Fruit fly (Drosophila melanogaster): Measurements from ENCODE around the gene CG15358.

The CG15358 gene

DNA sequence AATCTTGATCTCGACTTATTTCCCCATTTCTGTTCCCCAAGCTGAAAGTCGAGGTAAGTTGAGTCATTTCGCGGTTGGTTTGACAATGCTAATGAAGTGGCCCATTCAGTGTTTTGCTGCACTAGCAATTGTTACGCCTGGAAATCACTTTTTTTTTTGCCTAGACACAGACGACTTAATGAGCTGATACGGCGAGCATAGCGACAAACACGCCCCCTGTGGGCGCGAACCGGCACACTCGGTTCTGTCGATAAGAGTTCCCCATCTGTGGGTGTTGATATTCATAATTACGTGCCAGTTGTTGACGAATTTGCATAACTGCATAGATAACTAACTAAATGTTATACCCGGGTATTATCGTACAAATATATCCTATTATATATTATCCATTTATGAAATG is 19.2 kb upstream of the CG15358 start:
- TF ChIP-seq tj (GFP tag; optimal IDR thresholded peaks at IDR 0.05) = peak; percentile 2
- TF ChIP-seq ovo (GFP tag; optimal IDR thresholded peaks at IDR 0.05) = no peak

DNA sequence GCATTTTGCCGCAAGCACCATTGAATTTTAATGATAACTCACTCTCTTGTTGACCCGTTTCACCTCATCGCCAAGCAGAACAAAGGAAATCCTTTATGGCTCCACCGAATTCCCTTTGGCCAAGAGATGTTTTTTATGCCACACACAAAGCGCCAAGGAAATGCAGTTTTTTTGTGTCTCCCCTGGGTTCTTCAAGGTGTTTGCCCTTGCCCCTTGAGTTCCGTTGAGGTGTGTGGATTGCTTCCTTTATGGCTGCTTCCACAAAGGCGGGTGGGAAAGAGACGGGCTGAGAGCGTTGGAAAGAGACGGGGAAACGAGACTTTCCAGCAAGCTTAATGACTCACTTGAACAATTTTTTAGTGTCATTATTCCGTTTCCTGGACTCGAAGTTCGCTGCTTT is 18.3 kb upstream of the CG15358 start:
- TF ChIP-seq CG1620 (GFP tag; optimal IDR thresholded peaks at IDR 0.05) = no peak
- no peak for TF ChIP-seq CG7045 (GFP tag; optimal IDR thresholded peaks at IDR 0.05)

dm6 chr2L:1887729-1888128 is 4.7 kb upstream of the CG15358 start:
- no peak for TF ChIP-seq CG11617 (GFP tag; optimal IDR thresholded peaks at IDR 0.05)

DNA sequence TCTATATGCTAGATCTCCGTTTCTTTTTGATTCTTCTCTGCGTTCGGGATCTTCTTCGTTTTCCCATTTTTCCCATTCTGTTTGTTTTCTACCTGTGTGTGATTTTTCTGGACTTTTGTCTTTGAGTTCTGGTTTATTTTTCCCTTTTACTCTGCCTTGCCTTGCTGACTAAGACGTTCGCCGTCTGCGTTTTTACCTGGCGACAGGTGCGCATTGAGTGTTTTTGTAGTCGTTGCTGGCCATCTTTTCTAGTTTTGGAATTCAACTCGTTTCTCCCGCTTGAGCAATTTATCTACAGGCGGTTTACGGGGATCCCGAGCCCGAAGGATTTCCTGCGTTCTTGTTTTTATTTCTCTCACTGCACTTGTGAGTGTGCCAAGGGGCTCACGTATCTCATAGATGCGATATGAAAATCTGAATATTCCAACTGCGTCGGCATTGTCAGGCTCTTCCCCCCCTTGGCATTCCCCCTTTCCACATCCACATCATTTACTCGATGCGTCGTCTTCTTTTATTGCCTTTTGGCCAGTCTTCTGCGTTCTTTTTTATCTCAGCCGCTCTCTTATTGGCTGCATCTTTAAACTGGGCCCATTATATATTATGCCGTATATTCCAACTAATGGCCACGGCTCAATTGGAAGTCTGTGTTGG is 3.6 kb upstream of the CG15358 start:
- TF ChIP-seq bab1 (GFP tag; optimal IDR thresholded peaks at IDR 0.05) = no peak
- TF ChIP-seq CG1620 (GFP tag; optimal IDR thresholded peaks at IDR 0.05) = no peak
- peak; percentile 62 for TF ChIP-seq tj (GFP tag; optimal IDR thresholded peaks at IDR 0.05)
- no peak for TF ChIP-seq CG11617 (GFP tag; optimal IDR thresholded peaks at IDR 0.05)

- TF ChIP-seq Hr96 (GFP tag; optimal IDR thresholded peaks at IDR 0.05) (no peak), CG5204 (GFP tag; optimal IDR thresholded peaks at IDR 0.05) (no peak), Clk (GFP tag; optimal IDR thresholded peaks at IDR 0.05) (no peak), CG14711 (tag; optimal IDR thresholded peaks at IDR 0.05) (no peak), kay (GFP tag; ENCODE audit: borderline replicate concordance) (no peak), CG7045 (GFP tag; optimal IDR thresholded peaks at IDR 0.05) (no peak), ovo (GFP tag; optimal IDR thresholded peaks at IDR 0.05) (no peak), cnc (optimal IDR thresholded peaks at IDR 0.05) (no peak)
Measured at dm6 chr2L:1885215-1885721, 2.3 kb upstream of the CG15358 start.

DNA sequence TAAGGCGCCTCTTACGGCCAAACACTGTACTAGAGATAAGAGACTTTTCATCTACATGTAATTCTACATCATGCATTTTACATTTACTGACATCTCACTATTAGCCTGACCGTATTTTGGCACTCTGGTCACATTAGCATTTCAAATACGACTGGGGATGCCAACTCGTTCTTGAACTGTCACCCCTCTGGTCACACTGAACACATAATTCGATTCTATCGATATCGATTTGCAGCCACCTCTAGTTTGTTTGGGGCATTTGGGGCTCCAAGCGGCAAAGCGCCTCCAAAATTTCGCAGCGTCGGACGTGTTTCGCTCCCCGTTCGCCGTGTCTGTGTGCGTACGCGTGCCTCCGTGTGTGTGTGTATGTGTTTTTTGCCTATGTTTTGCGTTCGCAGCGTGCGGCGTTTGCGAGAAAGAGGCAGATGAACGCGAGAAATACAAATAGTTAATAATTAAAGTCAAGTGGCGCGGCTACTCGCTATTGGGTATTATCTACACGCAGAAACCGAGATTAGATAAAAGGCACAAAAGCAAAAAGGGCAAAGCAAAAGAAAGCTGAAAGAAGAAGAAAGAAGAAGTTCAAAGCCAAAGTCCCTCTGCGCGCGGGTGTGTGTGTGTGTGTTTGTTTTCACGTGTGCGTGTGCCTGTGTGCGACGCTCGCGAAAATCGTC is 1.5 kb upstream of the CG15358 start, which contains the start of gene Wdr62:
Gene Wdr62, plus strand, starts transcription at position 214 of the 674 bp plus-strand sequence.
- TF ChIP-seq cic (GFP tag; optimal IDR thresholded peaks at IDR 0.05) (peak; percentile 71), Clk (GFP tag; optimal IDR thresholded peaks at IDR 0.05) (no peak), CG11617 (GFP tag; optimal IDR thresholded peaks at IDR 0.05) (peak; percentile 43), toe (GFP tag; optimal IDR thresholded peaks at IDR 0.05) (peak; percentile 16), CG5204 (GFP tag; optimal IDR thresholded peaks at IDR 0.05) (no peak), CG33017 (tag; optimal IDR thresholded peaks at IDR 0.05) (peak; percentile 21), cnc (optimal IDR thresholded peaks at IDR 0.05) (no peak), ovo (GFP tag; optimal IDR thresholded peaks at IDR 0.05) (no peak), pad (GFP tag; optimal IDR thresholded peaks at IDR 0.05) (no peak), CG7101 (tag; optimal IDR thresholded peaks at IDR 0.05) (peak; percentile 38), kay (GFP tag; ENCODE audit: borderline replicate concordance) (no peak), tj (GFP tag; optimal IDR thresholded peaks at IDR 0.05) (peak; percentile 76), CG7045 (GFP tag; optimal IDR thresholded peaks at IDR 0.05) (peak; percentile 16), CG1620 (GFP tag; optimal IDR thresholded peaks at IDR 0.05) (peak; percentile 38), Mnt (GFP tag; optimal IDR thresholded peaks at IDR 0.05) (peak; percentile 81), CG12768 (GFP tag; optimal IDR thresholded peaks at IDR 0.05) (peak; percentile 83), CG14711 (tag; optimal IDR thresholded peaks at IDR 0.05) (peak; percentile 15), Crg-1 (GFP tag; optimal IDR thresholded peaks at IDR 0.05) (peak; percentile 66), Hr96 (GFP tag; optimal IDR thresholded peaks at IDR 0.05) (peak; percentile 34), bab1 (GFP tag; optimal IDR thresholded peaks at IDR 0.05) (peak; percentile 48)

DNA sequence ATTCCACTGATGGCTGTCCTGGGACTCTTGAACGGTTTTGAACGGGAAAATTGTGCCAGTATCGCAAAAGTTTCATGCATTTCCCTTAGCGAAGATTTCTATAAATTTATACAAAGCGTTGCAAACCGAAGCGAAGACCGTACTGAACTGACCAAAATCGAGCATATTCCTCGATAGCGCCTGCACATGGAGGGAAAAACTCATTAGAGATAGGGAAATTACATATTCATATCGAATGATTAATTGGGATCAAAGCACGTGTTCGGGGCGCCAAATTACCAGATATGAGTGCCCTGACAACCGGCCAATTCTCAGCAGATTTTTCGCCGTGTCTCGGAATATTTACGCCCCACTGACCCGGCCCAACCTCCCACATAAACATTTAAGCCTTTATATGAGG is 1.6 kb downstream of the CG15358 start, which contains the start of gene CG31663:
Gene CG31663, minus strand, starts transcription at position 101 of the 400 bp plus-strand sequence.
- TF ChIP-seq Crg-1 (GFP tag; optimal IDR thresholded peaks at IDR 0.05) (no peak), Mnt (GFP tag; optimal IDR thresholded peaks at IDR 0.05) (no peak), CG12768 (GFP tag; optimal IDR thresholded peaks at IDR 0.05) (no peak), toe (GFP tag; optimal IDR thresholded peaks at IDR 0.05) (no peak), ovo (GFP tag; optimal IDR thresholded peaks at IDR 0.05) (no peak), bab1 (GFP tag; optimal IDR thresholded peaks at IDR 0.05) (no peak), CG33017 (tag; optimal IDR thresholded peaks at IDR 0.05) (no peak), CG14711 (tag; optimal IDR thresholded peaks at IDR 0.05) (no peak), CG7101 (tag; optimal IDR thresholded peaks at IDR 0.05) (no peak), tj (GFP tag; optimal IDR thresholded peaks at IDR 0.05) (no peak), cic (GFP tag; optimal IDR thresholded peaks at IDR 0.05) (no peak), cnc (optimal IDR thresholded peaks at IDR 0.05) (no peak), CG1620 (GFP tag; optimal IDR thresholded peaks at IDR 0.05) (no peak), kay (GFP tag; ENCODE audit: borderline replicate concordance) (no peak), CG7045 (GFP tag; optimal IDR thresholded peaks at IDR 0.05) (no peak), Clk (GFP tag; optimal IDR thresholded peaks at IDR 0.05) (no peak), pad (GFP tag; optimal IDR thresholded peaks at IDR 0.05) (no peak)
